Fruit fly (Drosophila melanogaster): Measurements from ENCODE around the gene CG10565.
A peak's percentile ranks its signal among the peaks of the same experiment; 100 is the strongest.

Gene CG10565

dm6 chr3L:21175531-21176271, 39.5 kb upstream of the CG10565 start (continued):
- no peak for TF ChIP-seq CG31224 (GFP tag; IDR thresholded peaks at IDR 0.05)
- no peak for TF ChIP-seq Oli (tag; optimal IDR thresholded peaks at IDR 0.05)
- TF ChIP-seq croc (GFP tag; conservative IDR thresholded peaks at IDR 0.05): no peak
- no peak for TF ChIP-seq ttk (GFP tag; IDR thresholded peaks at IDR 0.05)
- no peak for TF ChIP-seq CG10543 (GFP tag; optimal IDR thresholded peaks at IDR 0.05)
- TF ChIP-seq CG3726 (GFP tag; IDR thresholded peaks at IDR 0.05): no peak
- TF ChIP-seq HLH4C (GFP tag; IDR thresholded peaks at IDR 0.05; ENCODE audit: partially characterized antibody): no peak
- no peak for TF ChIP-seq salm (tag; optimal IDR thresholded peaks at IDR 0.05)
- TF ChIP-seq bbx (GFP tag; IDR thresholded peaks at IDR 0.05; ENCODE audit: partially characterized antibody): 0 out of 2 replicates have a peak, but pooled peaks have one; percentile 48
- no peak for TF ChIP-seq Blimp-1 (GFP tag; optimal IDR thresholded peaks at IDR 0.05)
- TF ChIP-seq Mad (GFP tag; optimal IDR thresholded peaks at IDR 0.05): peak; percentile 11
- TF ChIP-seq E2f1 (GFP tag; IDR thresholded peaks at IDR 0.05): no peak
- TF ChIP-seq CG13624 (GFP tag; optimal IDR thresholded peaks at IDR 0.05): no peak
- no peak for TF ChIP-seq CG16779 (GFP tag; IDR thresholded peaks at IDR 0.05)
- no peak for TF ChIP-seq gcm2 (GFP tag; optimal IDR thresholded peaks at IDR 0.05)
- peak; percentile 56 for TF ChIP-seq CG2712 (tag; optimal IDR thresholded peaks at IDR 0.05)
- TF ChIP-seq CG15514 (GFP tag; optimal IDR thresholded peaks at IDR 0.05): peak; percentile 54
- no peak for TF ChIP-seq CG2889 (GFP tag; IDR thresholded peaks at IDR 0.05)
- TF ChIP-seq lov (optimal IDR thresholded peaks at IDR 0.05): no peak
- TF ChIP-seq lov (GFP tag; IDR thresholded peaks at IDR 0.05): no peak
- peak; percentile 68 for TF ChIP-seq CG7271 (tag; optimal IDR thresholded peaks at IDR 0.05)
- peak; percentile 55; the same call in 1 of the 2 replicates for TF ChIP-seq unc-4 (GFP tag; IDR thresholded peaks at IDR 0.05; ENCODE audit: partially characterized antibody)
- TF ChIP-seq CG5180 (GFP tag; optimal IDR thresholded peaks at IDR 0.05): no peak
- TF ChIP-seq caup (GFP tag; optimal IDR thresholded peaks at IDR 0.05; ENCODE audit: severe bottlenecking): no peak
- no peak for TF ChIP-seq CG7786 (GFP tag; optimal IDR thresholded peaks at IDR 0.05)
- TF ChIP-seq TFAM (GFP tag; optimal IDR thresholded peaks at IDR 0.05): no peak
- no peak for TF ChIP-seq CG10366 (GFP tag; IDR thresholded peaks at IDR 0.05)
- no peak for TF ChIP-seq vfl (GFP tag; optimal IDR thresholded peaks at IDR 0.05)
- TF ChIP-seq z (GFP tag; IDR thresholded peaks at IDR 0.05): no peak
- no peak for TF ChIP-seq Xrp1 (GFP tag; IDR thresholded peaks at IDR 0.05)
- peak; percentile 50 for TF ChIP-seq ssp (GFP tag; IDR thresholded peaks at IDR 0.05)
- TF ChIP-seq CG11085 (GFP tag; IDR thresholded peaks at IDR 0.05): no peak
- no peak for TF ChIP-seq slp2 (GFP tag; optimal IDR thresholded peaks at IDR 0.05)
- no peak for TF ChIP-seq CG31388 (GFP tag; optimal IDR thresholded peaks at IDR 0.05)
- peak; percentile 32 for TF ChIP-seq CG12391 (tag; optimal IDR thresholded peaks at IDR 0.05)
- no peak for TF ChIP-seq CG6683 (GFP tag; optimal IDR thresholded peaks at IDR 0.05)
- TF ChIP-seq CG4820 (GFP tag; optimal IDR thresholded peaks at IDR 0.05): no peak
- TF ChIP-seq bab2 (GFP tag; optimal IDR thresholded peaks at IDR 0.05): no peak
- TF ChIP-seq NfI (GFP tag; optimal IDR thresholded peaks at IDR 0.05): no peak
- TF ChIP-seq CG11093 (GFP tag; IDR thresholded peaks at IDR 0.05): no peak
- no peak for TF ChIP-seq btn (GFP tag; optimal IDR thresholded peaks at IDR 0.05)
- TF ChIP-seq tup (GFP tag; optimal IDR thresholded peaks at IDR 0.05): no peak
- no peak for TF ChIP-seq CG6689 (GFP tag; IDR thresholded peaks at IDR 0.05)
- TF ChIP-seq Eip74EF (GFP tag; optimal IDR thresholded peaks at IDR 0.05): no peak
- 0 out of 2 replicates have a peak, but pooled peaks have one; percentile 33 for TF ChIP-seq sna (GFP tag; IDR thresholded peaks at IDR 0.05; ENCODE audit: partially characterized antibody)
- no peak for TF ChIP-seq Trl (optimal IDR thresholded peaks at IDR 0.05)
- TF ChIP-seq Trl (GFP tag; optimal IDR thresholded peaks at IDR 0.05): no peak
- peak; percentile 65 for TF ChIP-seq phol (tag; optimal IDR thresholded peaks at IDR 0.05)
- TF ChIP-seq Bgb (GFP tag; IDR thresholded peaks at IDR 0.05; ENCODE audit: partially characterized antibody): 0 out of 2 replicates have a peak, but pooled peaks have one; percentile 4
- no peak for TF ChIP-seq CG12942 (GFP tag; optimal IDR thresholded peaks at IDR 0.05)

All from whole organism, embryonic.